Fruit fly (Drosophila melanogaster) Kc167 (cell line): ENCODE results near the gene TAF1B.

Source experiments
- Myc ChIP-seq: fragments of >200 bp; optimal IDR thresholded peaks from 2 replicates; lab custom pipeline; 2017; ENCODE audit warnings: missing external identifiers
- Sin3A ChIP-seq: fragments of >200 bp; optimal IDR thresholded peaks from 2 replicates; lab custom pipeline; 2018; ENCODE audit warnings: missing external identifiers
- h ChIP-seq: fragments of >200 bp; optimal IDR thresholded peaks from 3 replicates; lab custom pipeline; 2018; ENCODE audit warnings: missing external identifiers
- insv ChIP-seq: fragments of >200 bp; optimal IDR thresholded peaks from 3 replicates; lab custom pipeline; 2018; ENCODE audit warnings: missing external identifiers
- psq ChIP-seq: fragments of >200 bp; optimal IDR thresholded peaks from 2 replicates; lab custom pipeline; 2017; ENCODE audit warnings: missing external identifiers
- ttk ChIP-seq: sonication (Bioruptor generic); optimal IDR thresholded peaks from 2 replicates; lab custom pipeline; 2017; ENCODE audit warnings: missing external identifiers

- TF ChIP-seq Sin3A (no peak), h (lab: Kevin White, UChicago) (no peak), ttk (lab: Kevin White, UChicago) (no peak), psq (lab: Kevin White, UChicago) (no peak), Myc (lab: Kevin White, UChicago) (no peak), insv (lab: Kevin White, UChicago) (no peak)
Measured at dm6 chr3R:10119592-10119991, 24.4 kb downstream of the TAF1B start.
